Worm (Caenorhabditis elegans) whole organism, young adult: ENCODE results near the gene Y42G9A.3.

ENCODE experiments used
- B0261.1 ChIP-seq: sonication (generic microtip); optimal IDR thresholded peaks from 2 replicates; lab custom pipeline; 2016; ENCODE audit warnings: mild to moderate bottlenecking, missing genetic modification characterization, moderate library complexity, missing compliant biosample characterization
- cebp-2 ChIP-seq: fragments of 200-800 bp; sonication (Bioruptor generic); IDR thresholded peaks from 2 replicates; pipeline ENCODE4 v1.3.6; 2022; ENCODE audit warnings: missing genetic modification characterization, missing compliant biosample characterization
- efl-1 ChIP-seq: fragments of 150-350 bp; optimal IDR thresholded peaks from 2 replicates; lab custom pipeline; 2014; ENCODE audit warnings: missing biosample characterization, missing genetic modification reagents, missing genetic modification characterization

DNA sequence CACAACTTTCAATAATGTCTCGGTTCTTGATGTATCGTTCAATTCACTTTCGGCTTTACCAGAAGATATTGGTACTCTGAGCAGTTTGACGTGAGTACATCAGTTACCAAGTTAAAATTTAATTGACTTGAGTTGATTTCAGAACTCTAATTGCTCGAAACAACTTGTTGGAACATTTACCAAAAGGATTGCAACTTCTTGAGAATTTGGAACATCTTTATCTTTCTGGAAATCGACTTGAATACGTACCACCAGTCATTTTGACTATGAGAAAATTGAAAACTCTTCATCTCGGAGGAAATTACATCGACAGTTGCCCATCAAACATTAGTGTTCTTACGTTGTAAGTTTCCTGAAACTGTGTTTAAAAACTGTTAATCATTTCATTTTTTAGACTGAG lies 739 bp downstream of the Y42G9A.3 start:
- TF ChIP-seq cebp-2 (no peak), efl-1 (no peak), B0261.1 (tag; lab: Kevin White, UChicago) (no peak)
